Fruit fly (Drosophila melanogaster): ENCODE results near the gene CG9922.
A peak's percentile ranks its signal among the peaks of the same experiment; 100 is the strongest.

Gene CG9922

dm6 chr3R:14016758-14017406 lies 19.3 kb downstream of the CG9922 start (continued):
- TF ChIP-seq Fer1 (GFP tag; optimal IDR thresholded peaks at IDR 0.05) (peak; percentile 73), CG6254 (GFP tag; optimal IDR thresholded peaks at IDR 0.05) (no peak), CG2889 (GFP tag; IDR thresholded peaks at IDR 0.05) (no peak), sens-2 (GFP tag; IDR thresholded peaks at IDR 0.05) (peak; percentile 54; the same call in 1 of the 2 replicates), CG13424 (tag; optimal IDR thresholded peaks at IDR 0.05) (peak; percentile 64), CG1792 (GFP tag; optimal IDR thresholded peaks at IDR 0.05) (no peak), CG16779 (GFP tag; IDR thresholded peaks at IDR 0.05) (peak; percentile 52; the same call in 1 of the 2 replicates), amos (GFP tag; IDR thresholded peaks at IDR 0.05; ENCODE audit: partially characterized antibody) (no peak), jumu (GFP tag; optimal IDR thresholded peaks at IDR 0.05) (peak; percentile 28), CG17328 (GFP tag; IDR thresholded peaks at IDR 0.05) (peak; percentile 58), mld (GFP tag; IDR thresholded peaks at IDR 0.05; ENCODE audit: partially characterized antibody) (no peak), Dbx (GFP tag; IDR thresholded peaks at IDR 0.05) (no peak), CG6813 (GFP tag; optimal IDR thresholded peaks at IDR 0.05) (peak; percentile 70), grn (GFP tag; optimal IDR thresholded peaks at IDR 0.05) (no peak), eyg (GFP tag; optimal IDR thresholded peaks at IDR 0.05) (no peak), CG12071 (GFP tag; optimal IDR thresholded peaks at IDR 0.05) (peak; percentile 78), CG10959 (GFP tag; IDR thresholded peaks at IDR 0.05) (no peak), so (GFP tag; IDR thresholded peaks at IDR 0.05) (peak; percentile 78; the same call in 2 of the 3 replicates), CoRest (tag; optimal IDR thresholded peaks at IDR 0.05) (peak; percentile 61), wor (GFP tag; IDR thresholded peaks at IDR 0.05) (no peak), CG6689 (GFP tag; IDR thresholded peaks at IDR 0.05) (peak; percentile 55; the same call in 1 of the 2 replicates), CG7987 (GFP tag; optimal IDR thresholded peaks at IDR 0.05) (peak; percentile 26), ato (GFP tag; IDR thresholded peaks at IDR 0.05; ENCODE audit: partially characterized antibody) (no peak), CG10979 (tag; optimal IDR thresholded peaks at IDR 0.05) (peak; percentile 25), gt (GFP tag; IDR thresholded peaks at IDR 0.05) (no peak), dm (GFP tag; optimal IDR thresholded peaks at IDR 0.05) (peak; percentile 8), CG12744 (GFP tag; optimal IDR thresholded peaks at IDR 0.05) (no peak), lilli (GFP tag; optimal IDR thresholded peaks at IDR 0.05) (peak; percentile 49), NK7.1 (GFP tag; optimal IDR thresholded peaks at IDR 0.05) (no peak), gro (GFP tag; optimal IDR thresholded peaks at IDR 0.05) (peak; percentile 11), ken (GFP tag; IDR thresholded peaks at IDR 0.05) (peak; percentile 70; the same call in 2 of the 3 replicates), CG8089 (GFP tag; optimal IDR thresholded peaks at IDR 0.05) (peak; percentile 55), Six4 (GFP tag; optimal IDR thresholded peaks at IDR 0.05) (peak; percentile 49), bbx (GFP tag; IDR thresholded peaks at IDR 0.05; ENCODE audit: partially characterized antibody) (no peak), lbe (GFP tag; optimal IDR thresholded peaks at IDR 0.05) (no peak), Trl (optimal IDR thresholded peaks at IDR 0.05) (no peak), Trl (GFP tag; optimal IDR thresholded peaks at IDR 0.05) (peak; percentile 75), unpg (GFP tag; optimal IDR thresholded peaks at IDR 0.05) (peak; percentile 63), Jarid2 (GFP tag; optimal IDR thresholded peaks at IDR 0.05) (peak; percentile 19), trh (GFP tag; optimal IDR thresholded peaks at IDR 0.05) (peak; percentile 33), scrt (GFP tag; optimal IDR thresholded peaks at IDR 0.05) (peak; percentile 13), dmrt99B (tag; optimal IDR thresholded peaks at IDR 0.05) (peak; percentile 84), chif (GFP tag; optimal IDR thresholded peaks at IDR 0.05) (peak; percentile 51 to 66), CG13296 (GFP tag; optimal IDR thresholded peaks at IDR 0.05) (peak; percentile 83), ttk (GFP tag; IDR thresholded peaks at IDR 0.05) (peak; percentile 47; the same call in 1 of the 2 replicates), bcd (GFP tag; optimal IDR thresholded peaks at IDR 0.05) (peak; percentile 57), shn (GFP tag; optimal IDR thresholded peaks at IDR 0.05) (peak; percentile 66), sim (GFP tag; IDR thresholded peaks at IDR 0.05) (0 out of 2 replicates have a peak, but pooled peaks have one; percentile 12), CG3281 (GFP tag; optimal IDR thresholded peaks at IDR 0.05) (peak; percentile 39), Sox100B (GFP tag; optimal IDR thresholded peaks at IDR 0.05) (peak; percentile 65)
